Worm (Caenorhabditis elegans) whole organism, late embryonic: ENCODE results near the gene rpn-12.

Experiments used
- C08G9.2 ChIP-seq: sonication (generic microtip); optimal IDR thresholded peaks from 2 replicates; lab custom pipeline; 2016; ENCODE audit warnings: mild to moderate bottlenecking, missing genetic modification characterization, moderate library complexity, missing compliant biosample characterization
- C38D4.7 ChIP-seq: fragments of 200-800 bp; sonication (Bioruptor generic); optimal IDR thresholded peaks from 2 replicates; lab custom pipeline; 2018; ENCODE audit warnings: mild to moderate bottlenecking, missing genetic modification characterization, moderate library complexity, missing compliant biosample characterization
- T23F11.4 ChIP-seq: fragments of 200-800 bp; sonication (Bioruptor generic); optimal IDR thresholded peaks from 2 replicates; lab custom pipeline; 2018; ENCODE audit warnings: mild to moderate bottlenecking, missing genetic modification characterization, missing compliant biosample characterization
- ahr-1 ChIP-seq: sonication (generic microtip); optimal IDR thresholded peaks from 2 replicates; lab custom pipeline; 2016; ENCODE audit warnings: missing genetic modification characterization, missing compliant biosample characterization
- ceh-2 ChIP-seq: sonication (generic microtip); optimal IDR thresholded peaks from 2 replicates; lab custom pipeline; 2016; ENCODE audit warnings: missing genotype, missing genetic modification characterization, missing compliant biosample characterization
- ceh-22 ChIP-seq: sonication (generic microtip); optimal IDR thresholded peaks from 2 replicates; lab custom pipeline; 2017; ENCODE audit warnings: missing biosample characterization, missing genetic modification characterization
- ceh-24 ChIP-seq: sonication (generic microtip); optimal IDR thresholded peaks from 2 replicates; lab custom pipeline; 2016; ENCODE audit warnings: mild to moderate bottlenecking, missing genetic modification characterization, missing compliant biosample characterization
- ceh-31 ChIP-seq: sonication (generic microtip); optimal IDR thresholded peaks from 2 replicates; lab custom pipeline; 2016; ENCODE audit warnings: missing genetic modification characterization, missing compliant biosample characterization
- ceh-6 ChIP-seq: fragments of 200-800 bp; sonication (Bioruptor generic); optimal IDR thresholded peaks from 2 replicates; lab custom pipeline; 2018; ENCODE audit warnings: mild to moderate bottlenecking, missing genetic modification characterization, missing compliant biosample characterization
- ceh-9 ChIP-seq: sonication (generic microtip); optimal IDR thresholded peaks from 2 replicates; lab custom pipeline; 2016; ENCODE audit warnings: mild to moderate bottlenecking, missing genetic modification characterization, inconsistent platforms, missing compliant biosample characterization
- che-1 ChIP-seq: sonication (generic microtip); optimal IDR thresholded peaks from 2 replicates; lab custom pipeline; 2016; ENCODE audit warnings: mild to moderate bottlenecking, missing genetic modification characterization, missing compliant biosample characterization
- elt-4 ChIP-seq: sonication (generic microtip); optimal IDR thresholded peaks from 2 replicates; lab custom pipeline; 2016; ENCODE audit warnings: missing genetic modification characterization, missing compliant biosample characterization
- eyg-1 ChIP-seq: sonication (generic microtip); optimal IDR thresholded peaks from 2 replicates; lab custom pipeline; 2016; ENCODE audit warnings: missing genotype, missing genetic modification characterization, missing compliant biosample characterization
- fax-1 ChIP-seq: sonication (generic microtip); optimal IDR thresholded peaks from 2 replicates; lab custom pipeline; 2016; ENCODE audit warnings: missing genotype, missing genetic modification characterization, missing compliant biosample characterization
- hlh-15 ChIP-seq: sonication (generic microtip); optimal IDR thresholded peaks from 2 replicates; lab custom pipeline; 2016; ENCODE audit warnings: missing genetic modification characterization, missing compliant biosample characterization
- hlh-6 ChIP-seq: sonication (generic microtip); optimal IDR thresholded peaks from 2 replicates; lab custom pipeline; 2016; ENCODE audit warnings: missing genotype, missing genetic modification characterization, missing compliant biosample characterization
- hlh-8 ChIP-seq: sonication (generic microtip); optimal IDR thresholded peaks from 2 replicates; lab custom pipeline; 2016; ENCODE audit warnings: missing genotype, missing genetic modification characterization, missing compliant biosample characterization
- nhr-11 ChIP-seq: fragments of 150-350 bp; optimal IDR thresholded peaks from 2 replicates; lab custom pipeline; 2014; ENCODE audit warnings: missing biosample characterization, missing genetic modification characterization
- npax-4 ChIP-seq: sonication (generic microtip); optimal IDR thresholded peaks from 2 replicates; lab custom pipeline; 2016; ENCODE audit warnings: missing genetic modification characterization, missing compliant biosample characterization
- odd-2 ChIP-seq: sonication (generic microtip); optimal IDR thresholded peaks from 2 replicates; lab custom pipeline; 2017; ENCODE audit warnings: antibody characterized with exemption, mild to moderate bottlenecking, missing genetic modification characterization, missing compliant biosample characterization
- pag-3 ChIP-seq: sonication (generic microtip); optimal IDR thresholded peaks from 2 replicates; lab custom pipeline; 2016; ENCODE audit warnings: missing compliant biosample characterization, missing genetic modification characterization, borderline replicate concordance
- pax-1 ChIP-seq: fragments of 150-350 bp; optimal IDR thresholded peaks from 2 replicates; lab custom pipeline; 2014; ENCODE audit warnings: missing biosample characterization, missing genetic modification characterization
- pha-2 ChIP-seq: sonication (generic microtip); optimal IDR thresholded peaks from 2 replicates; lab custom pipeline; 2017; ENCODE audit warnings: mild to moderate bottlenecking, missing genetic modification characterization, missing compliant biosample characterization
- rnt-1 ChIP-seq: sonication (generic microtip); optimal IDR thresholded peaks from 2 replicates; lab custom pipeline; 2016; ENCODE audit warnings: missing genetic modification characterization, missing compliant biosample characterization
- sox-2 ChIP-seq: fragments of 200-800 bp; sonication (Bioruptor generic); IDR thresholded peaks from 2 replicates; pipeline ENCODE4 v1.3.6; 2022; ENCODE audit warnings: missing genetic modification reagents, missing genetic modification characterization, missing compliant biosample characterization
- sox-4 ChIP-seq: sonication (generic microtip); optimal IDR thresholded peaks from 2 replicates; lab custom pipeline; 2017; ENCODE audit warnings: mild to moderate bottlenecking, missing genetic modification characterization, inconsistent platforms, missing compliant biosample characterization
- tbx-7 ChIP-seq: sonication (generic microtip); optimal IDR thresholded peaks from 2 replicates; lab custom pipeline; 2016; ENCODE audit warnings: missing genotype, missing genetic modification characterization, missing compliant biosample characterization
- unc-3 ChIP-seq, 2 experiments: fragments of 200-800 bp in 1 of 2; sonication (Bioruptor generic) in 1 of 2; sonication (generic microtip) in 1 of 2; conservative IDR thresholded peaks in 1 of 2; optimal IDR thresholded peaks in 1 of 2; 2 replicates each; pipeline versions ENCODE4 v1.3.6 to Lab custom; 2016 to 2022; ENCODE audit warnings: missing compliant biosample characterization in 2 of 2, missing genetic modification characterization in 2 of 2, missing genetic modification reagents in 1 of 2
- unc-42 ChIP-seq: sonication (generic microtip); optimal IDR thresholded peaks from 2 replicates; lab custom pipeline; 2016; ENCODE audit warnings: missing genotype, missing genetic modification characterization, missing compliant biosample characterization
- unc-55 ChIP-seq: sonication (generic microtip); optimal IDR thresholded peaks from 2 replicates; lab custom pipeline; 2017; ENCODE audit warnings: missing biosample characterization, missing genetic modification reagents, missing genetic modification characterization
- ztf-16 ChIP-seq: sonication (generic microtip); optimal IDR thresholded peaks from 2 replicates; lab custom pipeline; 2017; ENCODE audit warnings: missing genetic modification characterization, missing compliant biosample characterization

The rpn-12 gene

ce11 chrII:11694432-11694831, 41.5 kb downstream of the rpn-12 start (continued):
- no peak for TF ChIP-seq ceh-9 (tag; lab: Kevin White, UChicago)
- TF ChIP-seq C38D4.7: no peak
- TF ChIP-seq rnt-1 (tag; lab: Kevin White, UChicago): peak; percentile 18
- TF ChIP-seq fax-1 (tag; lab: Kevin White, UChicago): no peak
- TF ChIP-seq ceh-31: peak; percentile 56
- no peak for TF ChIP-seq hlh-15 (tag; lab: Kevin White, UChicago)
- TF ChIP-seq ceh-6 (GFP tag; lab: Kevin White, UChicago): peak; percentile 1
- TF ChIP-seq npax-4 (tag; lab: Kevin White, UChicago): no peak
- TF ChIP-seq che-1 (tag; lab: Kevin White, UChicago): peak; percentile 8
- TF ChIP-seq, all 69 proteins: peak for 11

ce11 chrII:11695161-11695944, 42.4 kb downstream of the rpn-12 start, which contains the start of gene tars-1:
TSS of gene tars-1 (minus strand) at chrII:11695657.
- peak; percentile 20 for TF ChIP-seq unc-55

- TF ChIP-seq hlh-6 (tag; lab: Kevin White, UChicago) (no peak), che-1 (tag; lab: Kevin White, UChicago) (no peak), ztf-16 (tag; lab: Kevin White, UChicago) (no peak), pag-3 (no peak), ceh-22 (tag; lab: Kevin White, UChicago) (no peak), ceh-31 (no peak), unc-42 (tag; lab: Kevin White, UChicago) (no peak), ahr-1 (tag; lab: Kevin White, UChicago) (no peak), odd-2 (tag; lab: Kevin White, UChicago) (no peak), unc-55 (no peak), ceh-2 (tag; lab: Kevin White, UChicago) (no peak), ceh-24 (no peak), npax-4 (tag; lab: Kevin White, UChicago) (no peak), elt-4 (tag; lab: Kevin White, UChicago) (no peak), hlh-15 (tag; lab: Kevin White, UChicago) (no peak), sox-2 (no peak), pax-1 (tag; lab: Kevin White, UChicago) (no peak), pha-2 (tag; lab: Kevin White, UChicago) (no peak)
Observed at ce11 chrII:11695945-11696270, 43.0 kb downstream of the rpn-12 start, which contains the start of gene xpf-1. TSS of gene xpf-1 (plus strand) at chrII:11696171.

- no peak for TF ChIP-seq sox-4 (tag; lab: Kevin White, UChicago)
- no peak for TF ChIP-seq unc-42 (tag; lab: Kevin White, UChicago)
- no peak for TF ChIP-seq hlh-15 (tag; lab: Kevin White, UChicago)
- no peak for TF ChIP-seq C38D4.7
- TF ChIP-seq npax-4 (tag; lab: Kevin White, UChicago): no peak
Observed at ce11 chrII:11700200-11700599, 47.3 kb downstream of the rpn-12 start, which contains the start of gene inos-1. TSS of gene inos-1 (minus strand) at chrII:11700300.

DNA sequence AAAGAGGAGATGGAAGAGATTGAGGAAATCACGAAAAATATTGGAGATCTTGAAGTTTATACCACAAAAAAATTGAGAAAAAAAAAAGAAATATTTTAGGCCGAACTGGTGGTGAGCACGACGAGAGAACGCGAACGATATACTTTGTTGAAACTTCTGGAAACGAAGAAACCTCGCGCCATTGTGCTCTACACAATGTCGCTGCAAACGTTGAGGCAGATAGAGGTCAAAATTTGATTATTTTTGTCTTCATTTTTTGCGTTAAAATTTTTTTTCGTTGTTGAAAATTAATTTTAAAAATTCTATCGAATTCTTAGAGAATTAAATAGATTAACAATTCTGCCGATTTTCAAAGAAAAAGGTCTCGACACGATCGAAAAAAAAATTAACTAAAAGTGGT, 47.7 kb downstream of the rpn-12 start:
- TF ChIP-seq rnt-1 (tag; lab: Kevin White, UChicago) (no peak), ceh-9 (tag; lab: Kevin White, UChicago) (no peak), hlh-6 (tag; lab: Kevin White, UChicago) (no peak), npax-4 (tag; lab: Kevin White, UChicago) (no peak), T23F11.4 (no peak), che-1 (tag; lab: Kevin White, UChicago) (no peak), eyg-1 (no peak), hlh-8 (no peak), nhr-11 (tag; lab: Kevin White, UChicago) (no peak), C08G9.2 (tag; lab: Kevin White, UChicago) (no peak), tbx-7 (tag; lab: Kevin White, UChicago) (no peak), unc-3 (GFP tag; conservative IDR thresholded peaks at IDR 0.05; lab: Robert Waterston, UW) (no peak), unc-3 (tag; optimal IDR thresholded peaks at IDR 0.05; lab: Kevin White, UChicago) (no peak)
